Fruit fly (Drosophila melanogaster) Kc167 (cell line): ENCODE measurements around the gene ct.

ENCODE experiments used
- Sin3A ChIP-seq: fragments of >200 bp; optimal IDR thresholded peaks from 2 replicates; lab custom pipeline; 2018; ENCODE audit warnings: missing external identifiers
- h ChIP-seq: fragments of >200 bp; optimal IDR thresholded peaks from 3 replicates; lab custom pipeline; 2018; ENCODE audit warnings: missing external identifiers
- psq ChIP-seq: fragments of >200 bp; optimal IDR thresholded peaks from 2 replicates; lab custom pipeline; 2017; ENCODE audit warnings: missing external identifiers

dm6 chrX:7616920-7617319, 8.7 kb downstream of the ct start:
- TF ChIP-seq Sin3A = no peak
- TF ChIP-seq h (lab: Kevin White, UChicago) = no peak
- TF ChIP-seq psq = no peak
